Worm (Caenorhabditis elegans) whole organism, L1 larva: Measurements from ENCODE around the gene F41G3.19.

ENCODE experiments used
- C04F5.9 ChIP-seq: sonication (generic microtip); optimal IDR thresholded peaks from 2 replicates; lab custom pipeline; 2016; ENCODE audit warnings: missing genetic modification characterization, missing compliant biosample characterization
- blmp-1 ChIP-seq: fragments of 150-350 bp; optimal IDR thresholded peaks from 2 replicates; lab custom pipeline; 2014; ENCODE audit warnings: missing biosample characterization, missing genetic modification characterization
- dpl-1 ChIP-seq, 3 experiments: fragments of 150-350 bp in 2 of 3; sonication (generic microtip) in 1 of 3; optimal IDR thresholded peaks; 2 replicates each; lab custom pipeline; 2014 to 2017; ENCODE audit warnings: missing biosample characterization in 3 of 3, missing genetic modification characterization in 3 of 3, missing genetic modification reagents in 3 of 3
- isw-1 ChIP-seq: fragments of 200-800 bp; sonication (Bioruptor generic); IDR thresholded peaks from 2 replicates; pipeline ENCODE4 v1.3.6; 2022; ENCODE audit warnings: missing genetic modification characterization, missing compliant biosample characterization
- mef-2 ChIP-seq: fragments of 150-350 bp; optimal IDR thresholded peaks from 2 replicates; lab custom pipeline; 2014; ENCODE audit warnings: missing biosample characterization, missing genetic modification characterization
- nhr-77 ChIP-seq: fragments of 150-350 bp; optimal IDR thresholded peaks from 2 replicates; lab custom pipeline; 2014; ENCODE audit warnings: missing biosample characterization, missing genetic modification characterization
- sox-4 ChIP-seq: sonication (generic microtip); optimal IDR thresholded peaks from 2 replicates; lab custom pipeline; 2016; ENCODE audit warnings: missing genetic modification characterization, missing compliant biosample characterization
- unc-130 ChIP-seq: fragments of 150-350 bp; optimal IDR thresholded peaks from 2 replicates; lab custom pipeline; 2017; ENCODE audit warnings: missing biosample characterization, missing genetic modification characterization, inconsistent platforms
- vab-15 ChIP-seq: sonication (generic microtip); optimal IDR thresholded peaks from 2 replicates; lab custom pipeline; 2017; ENCODE audit warnings: missing genotype, mild to moderate bottlenecking, missing genetic modification characterization, missing compliant biosample characterization
- xbp-1 ChIP-seq: sonication (generic microtip); optimal IDR thresholded peaks from 2 replicates; lab custom pipeline; 2016; ENCODE audit warnings: missing genetic modification characterization, missing compliant biosample characterization

DNA sequence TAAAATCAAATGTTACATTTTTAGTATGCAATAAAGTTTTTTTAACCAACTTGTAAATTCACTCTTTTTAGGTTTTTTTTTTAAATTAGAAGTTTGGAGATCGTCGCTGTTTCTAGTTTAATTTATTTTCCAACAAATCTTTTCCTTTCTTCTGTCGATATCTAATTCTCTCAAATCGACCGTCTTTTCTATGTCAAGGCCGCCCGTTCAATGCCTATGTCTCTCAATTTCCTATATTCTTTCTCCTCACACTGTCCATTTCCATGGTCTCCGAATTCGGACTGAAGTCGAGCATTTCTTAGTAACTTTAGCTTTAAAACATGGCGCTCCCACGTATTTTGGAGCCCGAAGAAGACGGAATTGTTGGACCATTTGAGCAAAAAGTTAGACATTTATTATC lies 35.3 kb downstream of the F41G3.19 start, which contains the start of the genes T14B4.5 and T14B4.20:
- TF ChIP-seq mef-2 (no peak), unc-130 (no peak), nhr-77 (no peak), xbp-1 (tag; lab: Kevin White, UChicago) (no peak), dpl-1 (GFP tag; optimal IDR thresholded peaks at IDR 0.05; lab: Kevin White, UChicago) (no peak), isw-1 (GFP tag; lab: Robert Waterston, UW) (no peak), vab-15 (tag; lab: Kevin White, UChicago) (no peak), C04F5.9 (no peak), blmp-1 (tag; lab: Kevin White, UChicago) (peak; percentile 80), sox-4 (tag; lab: Kevin White, UChicago) (no peak)
